Worm (Caenorhabditis elegans) whole organism, L4/young adult: ENCODE data around the gene T03G11.9.

Experiments
- dao-5 ChIP-seq: sonication (generic microtip); optimal IDR thresholded peaks from 2 replicates; lab custom pipeline; 2016; ENCODE audit warnings: missing genotype, missing genetic modification characterization, moderate library complexity, missing compliant biosample characterization
- him-1 ChIP-seq: sonication (generic microtip); optimal IDR thresholded peaks from 2 replicates; lab custom pipeline; 2016; ENCODE audit warnings: missing genotype, missing genetic modification reagents, missing genetic modification characterization, missing compliant biosample characterization

ce11 chrX:5137716-5138470, 46.1 kb upstream of the T03G11.9 start:
- TF ChIP-seq dao-5 (tag; lab: Kevin White, UChicago) (no peak), him-1 (tag; lab: Kevin White, UChicago) (no peak)
